Worm (Caenorhabditis elegans): ENCODE measurements around the gene lpr-6.

DNA sequence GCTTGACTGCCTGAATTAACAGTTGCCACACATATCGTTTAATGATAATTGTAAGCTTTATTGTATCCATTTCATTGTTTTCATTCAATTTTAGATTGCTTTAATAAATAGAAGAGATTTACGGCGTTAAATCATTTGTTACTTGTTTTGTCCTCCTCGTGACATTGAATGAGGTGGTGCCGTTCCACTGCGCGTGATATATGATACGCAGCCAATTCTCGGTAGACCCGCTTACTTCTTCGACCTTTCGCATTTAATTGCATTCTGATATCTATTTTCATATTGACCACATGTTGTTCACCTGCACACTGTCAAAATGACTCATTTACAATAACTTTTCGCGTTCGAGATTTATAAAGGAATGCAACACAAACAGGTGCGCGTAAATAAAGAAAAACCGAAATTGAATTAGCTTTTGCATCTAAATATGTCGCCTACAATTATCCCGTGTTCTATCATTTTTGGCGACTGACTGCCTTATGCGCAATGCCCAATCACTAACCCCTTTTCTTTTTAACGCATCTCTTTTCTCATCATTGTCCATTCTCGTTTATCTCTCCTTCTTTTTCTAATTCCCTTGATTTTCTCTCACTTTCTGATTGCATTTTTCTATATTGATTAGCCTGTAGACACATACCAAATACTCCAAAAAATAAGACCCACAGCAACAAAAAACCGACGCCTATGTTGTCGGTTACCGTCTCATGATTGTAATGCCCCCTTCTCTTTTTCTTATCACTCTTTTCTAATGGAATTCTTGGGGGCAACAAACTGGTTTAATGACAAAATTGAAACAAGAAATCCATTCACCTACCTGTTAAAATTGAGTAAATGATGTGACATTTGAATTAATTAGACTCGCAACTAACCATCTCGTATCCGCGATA lies 45.2 kb upstream of the lpr-6 start:
- no peak for TF ChIP-seq elt-2 (tag; optimal IDR thresholded peaks at IDR 0.05)
- TF ChIP-seq sdc-2 (tag; optimal IDR thresholded peaks at IDR 0.05): no peak
